Worm (Caenorhabditis elegans) whole organism, midembryonic: ENCODE measurements around the gene tsp-16.

ENCODE experiments used
- T22C8.4 ChIP-seq: fragments of 200-800 bp; sonication (Bioruptor generic); IDR thresholded peaks from 2 replicates; pipeline ENCODE4 v1.3.6; 2022; ENCODE audit warnings: missing genetic modification characterization, missing compliant biosample characterization
- cog-1 ChIP-seq: sonication (generic microtip); optimal IDR thresholded peaks from 2 replicates; lab custom pipeline; 2016; ENCODE audit warnings: missing genetic modification characterization, missing compliant biosample characterization
- flt-1 ChIP-seq: fragments of 200-800 bp; sonication (Bioruptor generic); IDR thresholded peaks from 2 replicates; pipeline ENCODE4 v1.3.6; 2022; ENCODE audit warnings: missing genetic modification characterization, missing compliant biosample characterization
- klf-2 ChIP-seq: fragments of 200-800 bp; sonication (Bioruptor generic); conservative IDR thresholded peaks from 2 replicates; pipeline ENCODE4 v1.3.6; 2022; ENCODE audit warnings: missing genetic modification reagents, missing genetic modification characterization, missing compliant biosample characterization
- med-1 ChIP-seq: sonication (generic microtip); optimal IDR thresholded peaks from 2 replicates; lab custom pipeline; 2017; ENCODE audit warnings: missing genetic modification characterization, mild to moderate bottlenecking, missing compliant biosample characterization, antibody characterized with exemption, missing genetic modification reagents; ENCODE audit not compliant: insufficient read depth
- ref-1 ChIP-seq: fragments of 200-800 bp; sonication (Bioruptor generic); conservative IDR thresholded peaks from 2 replicates; pipeline ENCODE4 v1.3.6; 2022; ENCODE audit warnings: missing genetic modification reagents, missing genetic modification characterization, missing compliant biosample characterization
- tab-1 ChIP-seq: fragments of 200-800 bp; sonication (Bioruptor generic); IDR thresholded peaks from 2 replicates; pipeline ENCODE4 v1.3.6; 2022; ENCODE audit warnings: missing genetic modification characterization, missing compliant biosample characterization
- ztf-23 ChIP-seq: fragments of 200-800 bp; sonication (Bioruptor generic); IDR thresholded peaks from 2 replicates; pipeline ENCODE4 v1.3.6; 2022; ENCODE audit warnings: missing genetic modification reagents, missing genetic modification characterization, missing compliant biosample characterization
- ztf-29 ChIP-seq: fragments of 200-800 bp; sonication (Bioruptor generic); IDR thresholded peaks from 2 replicates; pipeline ENCODE4 v1.3.6; 2022; ENCODE audit warnings: missing genetic modification reagents, missing genetic modification characterization, missing compliant biosample characterization

The tsp-16 gene

DNA sequence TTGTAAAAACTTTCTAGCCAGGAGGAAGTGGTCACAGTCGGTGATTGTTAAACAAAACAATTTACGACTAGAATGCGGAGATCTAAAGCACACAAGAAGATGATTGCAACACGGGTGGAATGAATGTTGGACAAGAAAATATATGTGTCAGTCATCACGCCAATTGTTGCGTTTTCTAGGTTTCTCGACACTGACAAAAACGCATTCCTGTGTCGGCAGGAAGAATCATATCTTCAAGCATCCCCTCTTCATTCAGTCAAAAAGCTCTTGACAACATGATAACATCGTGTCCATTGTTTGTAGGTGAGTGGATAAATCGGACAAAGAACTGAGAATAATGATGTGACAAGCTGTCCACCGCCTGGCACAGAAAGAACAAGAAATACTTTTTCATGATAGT, 36.9 kb downstream of the tsp-16 start:
- TF ChIP-seq klf-2 (GFP tag; lab: Robert Waterston, UW) (no peak), ref-1 (no peak), ztf-23 (GFP tag; lab: Robert Waterston, UW) (no peak), cog-1 (tag; lab: Kevin White, UChicago) (peak; percentile 16), T22C8.4 (GFP tag; lab: Robert Waterston, UW) (no peak)

DNA sequence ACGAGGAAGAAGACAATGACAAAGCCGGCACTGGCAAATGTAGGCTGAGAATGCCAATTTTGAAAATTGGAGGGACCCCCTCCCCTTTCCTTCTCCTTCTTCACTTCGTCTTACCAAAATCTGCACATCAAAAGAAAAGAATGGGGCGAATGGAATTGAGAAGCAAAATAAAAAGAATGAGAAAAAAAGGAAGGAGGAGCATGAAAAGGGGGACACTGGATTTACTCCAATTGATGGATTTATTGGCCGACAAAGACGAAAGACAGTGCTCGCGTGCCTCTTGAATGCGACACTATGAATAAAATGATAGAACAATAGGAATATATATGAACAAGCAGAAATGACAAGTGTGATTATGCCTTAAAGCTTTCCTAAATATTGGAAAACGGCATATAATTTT, 37.5 kb downstream of the tsp-16 start:
- TF ChIP-seq ztf-23 (GFP tag; lab: Robert Waterston, UW) (peak; percentile 44; the same call in 1 of the 2 replicates), T22C8.4 (GFP tag; lab: Robert Waterston, UW) (no peak)

DNA sequence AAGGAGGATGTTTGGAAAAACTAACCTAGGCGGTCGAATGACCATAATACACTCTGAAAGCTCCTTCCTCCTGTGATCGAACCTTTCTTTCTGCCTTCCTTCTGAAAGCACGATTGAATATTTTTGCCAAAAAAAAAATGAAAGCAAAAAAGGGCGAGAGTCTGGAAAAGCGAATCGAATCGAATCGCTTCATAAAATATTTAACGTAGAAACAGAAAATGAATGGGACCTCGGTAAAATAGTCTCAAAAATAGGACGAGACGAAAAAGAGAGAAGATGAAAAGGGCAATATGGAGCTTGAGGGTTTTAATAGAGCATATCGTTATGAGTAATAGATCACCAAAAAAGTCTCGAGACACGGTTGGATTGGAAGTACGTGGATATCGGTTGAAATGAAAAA, 40.1 kb downstream of the tsp-16 start, which contains the start of gene inx-1:
inx-1 (minus strand) TSS at position 101 of the 400 bp plus-strand sequence.
- TF ChIP-seq flt-1 (GFP tag; lab: Robert Waterston, UW) (no peak), med-1 (no peak), cog-1 (tag; lab: Kevin White, UChicago) (no peak), ztf-29 (no peak), ref-1 (no peak), T22C8.4 (GFP tag; lab: Robert Waterston, UW) (no peak), klf-2 (GFP tag; lab: Robert Waterston, UW) (no peak), ztf-23 (GFP tag; lab: Robert Waterston, UW) (no peak)

DNA sequence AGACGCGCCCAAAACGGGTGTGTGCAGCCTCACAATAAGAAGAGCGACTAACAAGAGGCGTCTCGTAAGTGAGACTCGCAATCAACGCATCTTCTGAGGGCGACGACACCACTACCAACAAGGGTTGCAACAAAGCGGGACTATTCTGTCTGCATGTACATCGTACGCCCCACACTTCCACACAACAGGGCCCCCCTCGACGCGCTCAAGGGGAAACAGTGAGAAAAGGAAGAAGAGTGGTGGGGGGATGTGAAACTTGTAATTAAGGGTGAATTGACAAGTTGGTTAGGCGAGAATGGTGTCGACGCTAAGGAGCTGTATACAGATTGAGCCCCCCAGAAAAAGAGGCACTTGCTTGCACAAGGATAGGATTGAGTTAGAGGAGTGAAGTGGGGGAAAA, 43.1 kb downstream of the tsp-16 start:
- no peak for TF ChIP-seq tab-1
- TF ChIP-seq ztf-23 (GFP tag; lab: Robert Waterston, UW) = 0 out of 2 replicates have a peak, but pooled peaks have one; percentile 62
- 0 out of 2 replicates have a peak, but pooled peaks have one; percentile 8 for TF ChIP-seq klf-2 (GFP tag; lab: Robert Waterston, UW)
- no peak for TF ChIP-seq cog-1 (tag; lab: Kevin White, UChicago)
- no peak for TF ChIP-seq ztf-29
- TF ChIP-seq med-1 = no peak
- 0 out of 2 replicates have a peak, but pooled peaks have one; percentile 21 for TF ChIP-seq flt-1 (GFP tag; lab: Robert Waterston, UW)

DNA sequence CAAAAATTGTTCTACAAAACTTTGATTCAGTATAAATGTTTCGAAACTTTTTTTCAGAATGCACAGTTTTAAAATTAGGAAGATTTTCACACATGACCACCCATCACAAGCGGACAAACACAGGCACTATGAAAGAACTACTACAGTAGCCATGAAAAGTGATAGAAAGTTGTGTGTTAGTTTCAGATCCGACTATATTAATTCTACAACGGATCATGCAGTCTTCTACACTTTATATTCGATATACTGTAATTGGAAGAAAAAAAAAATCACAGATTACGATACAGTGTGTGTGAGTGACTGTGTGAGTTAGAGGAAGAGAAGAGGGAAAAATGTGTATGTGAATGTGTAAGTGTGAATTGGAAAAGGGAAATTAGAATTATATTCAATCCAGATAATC, 49.6 kb downstream of the tsp-16 start:
- no peak for TF ChIP-seq ztf-29
- no peak for TF ChIP-seq klf-2 (GFP tag; lab: Robert Waterston, UW)
- no peak for TF ChIP-seq T22C8.4 (GFP tag; lab: Robert Waterston, UW)
- no peak for TF ChIP-seq tab-1
- TF ChIP-seq ztf-23 (GFP tag; lab: Robert Waterston, UW) = no peak
- no peak for TF ChIP-seq med-1
- TF ChIP-seq cog-1 (tag; lab: Kevin White, UChicago) = no peak
